Fruit fly (Drosophila melanogaster) Kc167 (cell line): ENCODE data around the gene clumsy.

ENCODE experiments used
- Myc ChIP-seq: fragments of >200 bp; optimal IDR thresholded peaks from 2 replicates; lab custom pipeline; 2017; ENCODE audit warnings: missing external identifiers
- Sin3A ChIP-seq: fragments of >200 bp; optimal IDR thresholded peaks from 2 replicates; lab custom pipeline; 2018; ENCODE audit warnings: missing external identifiers
- h ChIP-seq: fragments of >200 bp; optimal IDR thresholded peaks from 3 replicates; lab custom pipeline; 2018; ENCODE audit warnings: missing external identifiers
- insv ChIP-seq: fragments of >200 bp; optimal IDR thresholded peaks from 3 replicates; lab custom pipeline; 2018; ENCODE audit warnings: missing external identifiers
- psq ChIP-seq: fragments of >200 bp; optimal IDR thresholded peaks from 2 replicates; lab custom pipeline; 2017; ENCODE audit warnings: missing external identifiers
- ttk ChIP-seq: sonication (Bioruptor generic); optimal IDR thresholded peaks from 2 replicates; lab custom pipeline; 2017; ENCODE audit warnings: missing external identifiers

Gene clumsy

dm6 chr2L:21218912-21219246 is 12.6 kb downstream of the clumsy start:
- TF ChIP-seq Sin3A (lab: Kevin White, UChicago), result no peak
- no peak for TF ChIP-seq psq (lab: Kevin White, UChicago)
- TF ChIP-seq h (lab: Kevin White, UChicago), result no peak
- TF ChIP-seq insv (lab: Kevin White, UChicago), result no peak
- TF ChIP-seq Myc (lab: Kevin White, UChicago), result no peak
- no peak for TF ChIP-seq ttk

- TF ChIP-seq h (lab: Kevin White, UChicago) (no peak), psq (lab: Kevin White, UChicago) (no peak), Sin3A (lab: Kevin White, UChicago) (no peak), insv (lab: Kevin White, UChicago) (no peak), ttk (no peak), Myc (lab: Kevin White, UChicago) (no peak)
Measured at dm6 chr2L:21219640-21220085, 13.4 kb downstream of the clumsy start.

- TF ChIP-seq insv (lab: Kevin White, UChicago), result no peak
- no peak for TF ChIP-seq ttk
- no peak for TF ChIP-seq h (lab: Kevin White, UChicago)
- TF ChIP-seq Sin3A (lab: Kevin White, UChicago), result no peak
- TF ChIP-seq psq (lab: Kevin White, UChicago), result no peak
Measured at dm6 chr2L:21220396-21220795, 14.1 kb downstream of the clumsy start, which contains the start of gene Atg18b. Atg18b (minus strand) TSS chr2L:21220572.

- TF ChIP-seq h (lab: Kevin White, UChicago) (no peak), psq (lab: Kevin White, UChicago) (no peak), Myc (lab: Kevin White, UChicago) (no peak), ttk (no peak), Sin3A (lab: Kevin White, UChicago) (no peak), insv (lab: Kevin White, UChicago) (no peak)
Measured at dm6 chr2L:21221114-21221578, 14.9 kb downstream of the clumsy start, which contains the start of gene CG8677. CG8677 (plus strand) TSS chr2L:21221312.

- TF ChIP-seq psq (lab: Kevin White, UChicago) (no peak), insv (lab: Kevin White, UChicago) (no peak), Sin3A (lab: Kevin White, UChicago) (no peak), h (lab: Kevin White, UChicago) (no peak), Myc (lab: Kevin White, UChicago) (no peak), ttk (no peak)
Measured at dm6 chr2L:21221778-21222177, 15.5 kb downstream of the clumsy start.

- TF ChIP-seq h (lab: Kevin White, UChicago), result no peak
- no peak for TF ChIP-seq insv (lab: Kevin White, UChicago)
- no peak for TF ChIP-seq ttk
- TF ChIP-seq Myc (lab: Kevin White, UChicago), result no peak
- no peak for TF ChIP-seq psq (lab: Kevin White, UChicago)
- TF ChIP-seq Sin3A (lab: Kevin White, UChicago), result no peak
Measured at dm6 chr2L:21233430-21233829, 27.1 kb downstream of the clumsy start.

- TF ChIP-seq h (lab: Kevin White, UChicago) (no peak), Sin3A (lab: Kevin White, UChicago) (no peak)
Measured at dm6 chr2L:21234388-21234984, 28.2 kb downstream of the clumsy start.

dm6 chr2L:21235463-21235862 is 29.2 kb downstream of the clumsy start:
- TF ChIP-seq insv (lab: Kevin White, UChicago) (no peak), h (lab: Kevin White, UChicago) (no peak), Myc (lab: Kevin White, UChicago) (no peak), psq (lab: Kevin White, UChicago) (no peak), Sin3A (lab: Kevin White, UChicago) (no peak), ttk (no peak)

- TF ChIP-seq Sin3A (lab: Kevin White, UChicago) (no peak), insv (lab: Kevin White, UChicago) (no peak), Myc (lab: Kevin White, UChicago) (no peak), ttk (no peak), psq (lab: Kevin White, UChicago) (no peak), h (lab: Kevin White, UChicago) (no peak)
Measured at dm6 chr2L:21236633-21237032, 30.3 kb downstream of the clumsy start, which contains the start of gene CG31626. CG31626 (minus strand) TSS chr2L:21236733.

dm6 chr2L:21237048-21237747 is 30.9 kb downstream of the clumsy start, which contains the start of gene Hr39:
Hr39 (plus strand) TSS chr2L:21237250.
- TF ChIP-seq h (lab: Kevin White, UChicago) (no peak), Myc (lab: Kevin White, UChicago) (no peak), psq (lab: Kevin White, UChicago) (no peak)

- TF ChIP-seq Myc (lab: Kevin White, UChicago) (no peak), Sin3A (lab: Kevin White, UChicago) (no peak), insv (lab: Kevin White, UChicago) (no peak), psq (lab: Kevin White, UChicago) (no peak)
Measured at dm6 chr2L:21237748-21238459, 31.6 kb downstream of the clumsy start.
